Worm (Caenorhabditis elegans): ENCODE data around the gene nhr-109.

The nhr-109 gene

DNA sequence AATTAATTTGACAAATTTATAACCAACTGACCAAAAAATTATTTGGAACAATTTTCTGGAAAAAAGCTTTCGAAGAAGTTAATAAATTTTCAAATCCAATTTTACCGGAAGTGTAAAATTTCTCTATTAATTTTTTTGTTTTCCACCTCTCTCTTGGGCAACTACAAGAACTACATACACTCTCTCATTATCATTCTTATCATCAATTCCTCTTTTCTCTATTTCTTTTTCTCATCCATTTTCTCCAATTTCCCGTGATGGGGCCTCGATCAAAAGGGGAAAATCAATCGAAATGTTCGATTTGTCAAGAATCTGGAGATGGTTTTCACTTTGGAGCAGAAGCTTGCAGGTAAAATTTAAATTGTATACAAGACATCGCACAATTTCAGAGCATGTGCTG, at the start of gene nhr-109:
TSS of gene nhr-109 (plus strand) at position 222 of the 400 bp plus-strand sequence.
- TF ChIP-seq W03F9.2 (tag; optimal IDR thresholded peaks at IDR 0.05) (no peak), dao-5 (tag; optimal IDR thresholded peaks at IDR 0.05) (no peak), him-1 (tag; optimal IDR thresholded peaks at IDR 0.05) (no peak)

ce11 chrII:4391072-4391471, 42.1 kb upstream of the nhr-109 start:
- TF ChIP-seq him-1 (tag; optimal IDR thresholded peaks at IDR 0.05) (no peak), W03F9.2 (tag; optimal IDR thresholded peaks at IDR 0.05) (no peak), dao-5 (tag; optimal IDR thresholded peaks at IDR 0.05) (no peak)

ce11 chrII:4392526-4393057, 40.6 kb upstream of the nhr-109 start, which contains the start of gene mlt-7:
Gene mlt-7 (plus strand): TSS chrII:4393007.
- no peak for TF ChIP-seq W03F9.2 (tag; optimal IDR thresholded peaks at IDR 0.05)
- no peak for TF ChIP-seq dao-5 (tag; optimal IDR thresholded peaks at IDR 0.05)
- TF ChIP-seq him-1 (tag; optimal IDR thresholded peaks at IDR 0.05): no peak

DNA sequence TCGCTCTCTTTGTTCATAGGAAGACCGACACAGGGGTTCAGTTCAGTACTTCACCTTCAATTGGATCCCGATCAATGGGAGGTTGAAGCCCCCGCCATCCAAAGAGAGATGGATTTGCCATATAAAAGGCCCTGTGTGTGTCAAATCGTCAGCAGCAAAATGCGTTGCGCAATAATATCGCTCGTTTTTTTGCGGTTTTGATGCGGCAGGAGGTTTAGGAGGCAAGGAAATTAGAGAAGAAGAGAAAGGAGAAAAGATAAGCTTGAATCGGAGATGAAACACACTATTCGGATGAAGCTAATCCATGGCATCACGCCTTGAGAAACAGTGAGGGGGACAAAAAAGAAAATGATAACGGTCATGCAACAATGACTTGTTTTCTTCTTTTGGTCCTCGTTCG, 38.7 kb upstream of the nhr-109 start:
- no peak for TF ChIP-seq him-1 (tag; optimal IDR thresholded peaks at IDR 0.05)
- TF ChIP-seq W03F9.2 (tag; optimal IDR thresholded peaks at IDR 0.05): no peak
- TF ChIP-seq dao-5 (tag; optimal IDR thresholded peaks at IDR 0.05): no peak

DNA sequence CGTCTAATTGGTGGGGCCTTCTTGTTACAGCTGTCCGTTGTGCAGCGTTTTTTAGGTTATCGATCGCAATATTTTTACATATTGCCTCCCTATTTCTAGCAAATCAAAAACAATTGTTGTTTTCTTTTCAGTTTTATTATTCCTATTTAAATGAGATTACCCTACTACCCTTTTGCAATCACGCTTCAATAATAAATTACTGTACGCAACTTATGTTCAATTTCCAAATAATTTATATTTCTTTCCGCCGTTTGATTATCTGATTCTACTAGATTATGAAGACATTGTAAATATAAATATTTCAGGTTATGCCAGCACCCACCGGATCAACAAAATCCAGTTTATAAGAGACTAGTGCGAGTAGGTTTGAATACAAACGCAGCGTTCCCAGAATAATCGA, 27.8 kb upstream of the nhr-109 start, which contains the start of gene ZK430.5:
TSS of gene ZK430.5 (plus strand) at position 301 of the 400 bp plus-strand sequence.
- TF ChIP-seq W03F9.2 (tag; optimal IDR thresholded peaks at IDR 0.05) (no peak), him-1 (tag; optimal IDR thresholded peaks at IDR 0.05) (no peak), dao-5 (tag; optimal IDR thresholded peaks at IDR 0.05) (no peak)

DNA sequence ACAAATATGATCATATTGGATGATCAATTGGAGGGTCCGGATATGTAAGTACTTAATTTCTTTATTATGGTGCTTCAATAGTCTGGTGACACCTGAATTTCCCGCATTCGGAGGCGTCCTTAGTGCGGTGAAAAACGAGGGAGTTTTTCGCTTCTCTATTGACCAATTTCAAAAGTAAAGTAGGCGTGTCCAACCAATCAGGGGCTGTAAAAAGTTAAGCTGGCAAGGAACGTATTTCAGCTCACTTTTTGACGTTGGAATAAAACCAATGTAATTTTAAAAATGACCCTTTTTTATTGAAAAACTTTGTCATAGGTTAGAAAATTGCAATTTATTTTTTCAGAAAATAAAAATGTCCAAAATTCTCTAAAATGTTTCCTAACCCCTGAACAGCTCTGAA, 23.5 kb upstream of the nhr-109 start:
- TF ChIP-seq him-1 (tag; optimal IDR thresholded peaks at IDR 0.05): no peak
- TF ChIP-seq W03F9.2 (tag; optimal IDR thresholded peaks at IDR 0.05): no peak
- TF ChIP-seq dao-5 (tag; optimal IDR thresholded peaks at IDR 0.05): no peak

ce11 chrII:4417333-4417732, 15.8 kb upstream of the nhr-109 start, which contains the start of gene sod-5:
Gene sod-5 (plus strand): TSS chrII:4417633.
- TF ChIP-seq W03F9.2 (tag; optimal IDR thresholded peaks at IDR 0.05): no peak
- TF ChIP-seq dao-5 (tag; optimal IDR thresholded peaks at IDR 0.05): no peak
- TF ChIP-seq him-1 (tag; optimal IDR thresholded peaks at IDR 0.05): no peak

ce11 chrII:4419956-4420355, 13.2 kb upstream of the nhr-109 start, which contains the start of gene bpnt-1:
Gene bpnt-1 (plus strand): TSS chrII:4420256.
- TF ChIP-seq him-1 (tag; optimal IDR thresholded peaks at IDR 0.05): no peak
- TF ChIP-seq W03F9.2 (tag; optimal IDR thresholded peaks at IDR 0.05): no peak
- no peak for TF ChIP-seq dao-5 (tag; optimal IDR thresholded peaks at IDR 0.05)

- no peak for TF ChIP-seq dao-5 (tag; optimal IDR thresholded peaks at IDR 0.05)
- TF ChIP-seq W03F9.2 (tag; optimal IDR thresholded peaks at IDR 0.05): peak; percentile 30
- TF ChIP-seq him-1 (tag; optimal IDR thresholded peaks at IDR 0.05): no peak
Measured at ce11 chrII:4424807-4425206, 8.4 kb upstream of the nhr-109 start, which contains the start of the genes dcaf-13 and toe-1. Gene dcaf-13 (minus strand): TSS chrII:4424902. Gene toe-1 (plus strand): TSS chrII:4425167.

ce11 chrII:4428121-4428520, 5.0 kb upstream of the nhr-109 start:
- TF ChIP-seq W03F9.2 (tag; optimal IDR thresholded peaks at IDR 0.05) (no peak), him-1 (tag; optimal IDR thresholded peaks at IDR 0.05) (no peak), dao-5 (tag; optimal IDR thresholded peaks at IDR 0.05) (no peak)

DNA sequence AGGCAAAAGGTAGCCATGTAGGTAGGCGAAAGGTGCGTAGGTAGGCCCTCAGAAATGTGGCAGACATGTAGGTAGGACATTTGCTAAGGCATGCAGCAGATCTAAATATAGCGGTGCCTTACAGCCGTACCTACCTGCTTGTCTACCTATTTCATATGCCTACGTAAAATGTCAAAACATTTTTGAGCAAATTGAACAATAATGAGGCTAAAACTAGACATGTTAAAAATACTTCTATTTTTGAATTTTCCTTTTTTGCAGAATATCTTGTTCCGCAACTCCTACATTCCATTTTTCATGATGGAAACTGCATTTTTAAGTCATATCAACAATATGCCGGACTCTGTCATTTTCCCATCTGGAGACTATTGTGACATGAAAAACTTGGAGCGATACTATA, 1.1 kb downstream of the nhr-109 start:
- no peak for TF ChIP-seq W03F9.2 (tag; optimal IDR thresholded peaks at IDR 0.05)
- no peak for TF ChIP-seq dao-5 (tag; optimal IDR thresholded peaks at IDR 0.05)
- no peak for TF ChIP-seq him-1 (tag; optimal IDR thresholded peaks at IDR 0.05)

DNA sequence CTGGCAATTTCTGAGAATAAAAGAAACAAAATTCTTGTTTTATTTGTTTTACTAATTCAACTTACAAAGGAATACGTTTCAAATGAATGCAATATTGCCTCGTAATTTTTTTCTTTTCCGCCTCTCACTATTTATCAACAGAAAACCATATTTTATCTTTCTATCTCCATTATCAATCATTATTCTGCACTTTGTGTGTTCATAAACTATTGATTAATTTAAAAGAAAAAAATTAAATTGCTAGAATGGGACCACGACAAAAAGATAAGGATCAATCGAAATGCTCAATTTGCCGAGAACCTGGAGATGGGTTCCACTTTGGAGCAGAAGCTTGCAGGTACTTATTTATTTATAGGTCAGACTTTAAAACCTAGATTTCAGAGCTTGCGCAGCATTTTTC, 2.0 kb downstream of the nhr-109 start, which contains the start of gene nhr-273:
TSS of gene nhr-273 (plus strand) at position 167 of the 400 bp plus-strand sequence.
- TF ChIP-seq him-1 (tag; optimal IDR thresholded peaks at IDR 0.05) (no peak), W03F9.2 (tag; optimal IDR thresholded peaks at IDR 0.05) (no peak), dao-5 (tag; optimal IDR thresholded peaks at IDR 0.05) (no peak)

- no peak for TF ChIP-seq W03F9.2 (tag; optimal IDR thresholded peaks at IDR 0.05)
Measured at ce11 chrII:4438601-4439000, 5.4 kb downstream of the nhr-109 start, which contains the start of gene nhr-16. Gene nhr-16 (plus strand): TSS chrII:4438805.

ce11 chrII:4441278-4441677, 8.1 kb downstream of the nhr-109 start:
- TF ChIP-seq dao-5 (tag; optimal IDR thresholded peaks at IDR 0.05) (no peak), him-1 (tag; optimal IDR thresholded peaks at IDR 0.05) (no peak), W03F9.2 (tag; optimal IDR thresholded peaks at IDR 0.05) (no peak)

DNA sequence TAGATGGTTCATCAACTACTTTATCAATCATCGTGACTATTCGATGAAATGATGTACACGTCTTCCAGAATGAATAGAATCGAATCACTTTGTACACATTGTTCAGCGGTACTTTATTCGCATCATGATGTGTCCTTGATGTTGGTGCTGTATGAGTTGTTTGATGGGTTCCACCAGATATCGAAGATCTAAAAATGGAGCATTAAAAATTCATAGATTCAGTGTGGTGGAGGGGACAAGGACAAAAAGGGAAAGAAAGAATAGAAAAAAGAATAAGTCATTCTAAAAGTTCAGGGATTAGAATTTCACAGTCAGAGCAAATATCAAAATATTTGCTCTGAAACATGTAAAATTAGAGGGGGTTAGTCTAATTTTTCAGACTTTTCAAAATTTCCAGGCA, 11.6 kb downstream of the nhr-109 start:
- no peak for TF ChIP-seq W03F9.2 (tag; optimal IDR thresholded peaks at IDR 0.05)
